Fruit fly (Drosophila melanogaster): ENCODE results near the gene Sfp93F.

- TF ChIP-seq lz (GFP tag; optimal IDR thresholded peaks at IDR 0.05) (no peak), vri (GFP tag; optimal IDR thresholded peaks at IDR 0.05) (peak; percentile 70), Eip75B (GFP tag; optimal IDR thresholded peaks at IDR 0.05) (no peak)
Observed at dm6 chr3R:21744988-21745387, 8.9 kb upstream of the Sfp93F start, which contains the start of gene CG31343.
